Worm (Caenorhabditis elegans): ENCODE results near the gene T03F6.3.

T03F6.3 gene

DNA sequence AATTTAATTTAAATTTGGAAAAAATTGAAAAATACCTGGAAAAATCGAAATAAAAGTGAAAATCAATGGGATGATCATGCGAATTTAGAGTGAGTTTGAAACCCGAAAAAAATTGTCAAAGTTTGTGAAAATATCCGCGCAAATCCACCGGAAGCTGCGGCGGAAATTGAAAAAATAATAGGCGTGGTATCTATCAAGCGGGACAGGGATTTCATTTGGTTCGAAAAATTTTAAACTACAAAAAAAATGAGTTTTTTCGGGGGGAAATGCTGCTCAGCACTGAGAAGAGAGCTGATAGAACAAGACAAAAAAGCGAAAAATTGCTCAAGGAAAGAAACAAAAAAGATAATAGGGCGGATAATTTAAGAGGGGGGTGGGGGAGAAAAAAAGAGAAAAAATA, 18.2 kb upstream of the T03F6.3 start, which contains the start of gene T03F6.9:
T03F6.9 (minus strand) TSS at position 101 of the 400 bp plus-strand sequence.
- TF ChIP-seq snpc-4 (tag; optimal IDR thresholded peaks at IDR 0.05) (no peak), elt-2 (tag; optimal IDR thresholded peaks at IDR 0.05) (no peak), daf-12 (tag; optimal IDR thresholded peaks at IDR 0.05) (no peak), fkh-2 (tag; optimal IDR thresholded peaks at IDR 0.05) (no peak), nhr-76 (tag; optimal IDR thresholded peaks at IDR 0.05) (no peak), elt-1 (tag; optimal IDR thresholded peaks at IDR 0.05) (no peak), nhr-67 (tag; optimal IDR thresholded peaks at IDR 0.05) (no peak), lin-15B (tag; optimal IDR thresholded peaks at IDR 0.05) (no peak), lsy-12 (tag; optimal IDR thresholded peaks at IDR 0.05) (no peak), nhr-237 (tag; optimal IDR thresholded peaks at IDR 0.05) (no peak)

DNA sequence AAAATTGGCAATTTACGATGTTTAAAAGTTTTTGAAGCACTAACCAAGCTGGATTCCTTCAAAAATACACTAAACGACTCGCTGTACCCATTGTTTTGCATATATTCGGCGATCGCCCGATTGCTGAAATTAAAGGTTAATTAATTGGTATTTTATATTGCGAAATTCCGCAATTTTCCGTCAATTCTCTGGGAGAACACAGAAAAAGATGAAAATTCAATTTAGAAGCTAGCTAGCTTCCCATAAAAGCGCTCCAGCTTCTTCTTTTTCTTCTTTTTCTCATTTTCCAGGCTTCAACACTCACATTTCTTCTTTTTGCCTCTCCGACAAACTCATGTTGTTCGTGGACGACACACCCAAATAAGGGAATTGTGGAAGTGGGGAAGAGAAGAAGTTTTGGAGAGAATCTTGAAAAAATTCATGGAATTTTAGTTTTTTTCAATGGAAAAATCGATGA, 12.9 kb upstream of the T03F6.3 start, which contains the start of gene lis-1:
lis-1 (minus strand) TSS at position 407 of the 457 bp plus-strand sequence.
- TF ChIP-seq nfya-1 (tag; optimal IDR thresholded peaks at IDR 0.05; ENCODE audit: insufficient read depth) (peak; percentile 5), egl-27 (tag; optimal IDR thresholded peaks at IDR 0.05) (no peak)

DNA sequence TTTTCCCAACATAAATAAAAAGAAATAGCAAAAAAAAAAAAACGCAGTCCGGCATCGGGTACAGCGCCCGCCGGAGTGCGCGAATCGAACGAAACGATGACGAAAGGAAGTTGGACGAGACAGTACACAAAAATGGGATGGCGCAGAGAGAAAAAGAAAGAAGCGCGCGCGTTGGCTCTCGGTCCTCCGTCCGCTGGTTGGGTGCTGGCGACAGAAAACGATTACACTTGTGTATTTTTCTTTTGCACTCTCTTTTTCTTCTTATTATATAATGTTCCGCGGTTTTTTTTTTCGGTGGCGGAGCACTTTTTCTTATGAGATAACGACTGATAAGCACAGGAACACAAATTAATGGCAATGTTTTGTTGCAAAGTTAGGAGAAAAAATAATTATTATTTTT, 11.9 kb upstream of the T03F6.3 start:
- TF ChIP-seq nhr-12 (tag; optimal IDR thresholded peaks at IDR 0.05) (no peak), lin-39 (tag; optimal IDR thresholded peaks at IDR 0.05) (peak; percentile 91), jun-1 (tag; optimal IDR thresholded peaks at IDR 0.05) (peak; percentile 55), egl-5 (tag; optimal IDR thresholded peaks at IDR 0.05) (peak; percentile 9), nhr-11 (tag; optimal IDR thresholded peaks at IDR 0.05) (no peak), pqm-1 (tag; optimal IDR thresholded peaks at IDR 0.05) (peak; percentile 62), pha-4 (tag; optimal IDR thresholded peaks at IDR 0.05) (peak; percentile 55), skn-1 (tag; optimal IDR thresholded peaks at IDR 0.05) (peak; percentile 76), eor-1 (tag; optimal IDR thresholded peaks at IDR 0.05) (no peak), nfya-1 (tag; optimal IDR thresholded peaks at IDR 0.05; ENCODE audit: insufficient read depth) (peak; percentile 93), sea-2 (GFP tag; optimal IDR thresholded peaks at IDR 0.05) (no peak), elt-2 (tag; optimal IDR thresholded peaks at IDR 0.05) (peak; percentile 93), lin-15B (tag; optimal IDR thresholded peaks at IDR 0.05) (peak; percentile 27), hmg-11 (tag; optimal IDR thresholded peaks at IDR 0.05) (peak; percentile 97), nhr-43 (tag; optimal IDR thresholded peaks at IDR 0.05; ENCODE audit: poor library complexity, severe bottlenecking) (peak; percentile 7), snpc-4 (tag; optimal IDR thresholded peaks at IDR 0.05) (peak; percentile 56)

DNA sequence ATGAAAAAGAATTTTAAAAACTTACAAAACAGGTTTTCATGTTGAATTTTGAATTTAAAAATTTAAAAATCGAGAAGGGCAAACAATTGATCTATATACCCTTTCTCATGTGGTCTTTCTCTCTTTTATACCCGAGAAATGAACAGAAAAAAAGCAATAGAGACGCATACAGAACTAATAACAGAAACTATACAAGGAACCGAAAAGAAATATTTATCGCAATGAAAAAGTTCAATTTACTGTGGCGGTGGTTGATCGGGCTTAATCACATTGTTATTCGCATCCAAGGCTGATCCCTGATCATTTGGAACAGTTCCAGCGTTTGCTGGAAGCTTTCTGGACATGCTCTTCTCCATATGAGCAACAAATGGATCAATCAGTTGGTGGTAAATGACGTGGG, 11.0 kb upstream of the T03F6.3 start, which contains the start of gene T03F6.10:
T03F6.10 (minus strand) TSS at position 101 of the 400 bp plus-strand sequence.
- no peak for TF ChIP-seq lin-39 (tag; optimal IDR thresholded peaks at IDR 0.05)
- no peak for TF ChIP-seq unc-62 (GFP tag; optimal IDR thresholded peaks at IDR 0.05)
- TF ChIP-seq nhr-12 (tag; optimal IDR thresholded peaks at IDR 0.05) = no peak
- TF ChIP-seq ceh-9 (tag; optimal IDR thresholded peaks at IDR 0.05) = no peak
- no peak for TF ChIP-seq egl-5 (tag; optimal IDR thresholded peaks at IDR 0.05)
- no peak for TF ChIP-seq snpc-4 (tag; optimal IDR thresholded peaks at IDR 0.05)
- TF ChIP-seq pqm-1 (tag; optimal IDR thresholded peaks at IDR 0.05) = no peak
- no peak for TF ChIP-seq nhr-28 (tag; optimal IDR thresholded peaks at IDR 0.05)
- no peak for TF ChIP-seq hmg-11 (tag; optimal IDR thresholded peaks at IDR 0.05)
- no peak for TF ChIP-seq jun-1 (tag; optimal IDR thresholded peaks at IDR 0.05)
- no peak for TF ChIP-seq ztf-4 (tag; optimal IDR thresholded peaks at IDR 0.05)
- TF ChIP-seq nfya-1 (tag; optimal IDR thresholded peaks at IDR 0.05; ENCODE audit: insufficient read depth) = no peak
- TF ChIP-seq nhr-23 (tag; optimal IDR thresholded peaks at IDR 0.05) = no peak
- TF ChIP-seq ceh-16 (tag; optimal IDR thresholded peaks at IDR 0.05) = no peak
- no peak for TF ChIP-seq R02D3.7 (tag; optimal IDR thresholded peaks at IDR 0.05)
- no peak for TF ChIP-seq nhr-77 (tag; optimal IDR thresholded peaks at IDR 0.05)
- no peak for TF ChIP-seq elt-3 (tag; optimal IDR thresholded peaks at IDR 0.05)
- TF ChIP-seq ztf-11 (tag; optimal IDR thresholded peaks at IDR 0.05) = no peak

DNA sequence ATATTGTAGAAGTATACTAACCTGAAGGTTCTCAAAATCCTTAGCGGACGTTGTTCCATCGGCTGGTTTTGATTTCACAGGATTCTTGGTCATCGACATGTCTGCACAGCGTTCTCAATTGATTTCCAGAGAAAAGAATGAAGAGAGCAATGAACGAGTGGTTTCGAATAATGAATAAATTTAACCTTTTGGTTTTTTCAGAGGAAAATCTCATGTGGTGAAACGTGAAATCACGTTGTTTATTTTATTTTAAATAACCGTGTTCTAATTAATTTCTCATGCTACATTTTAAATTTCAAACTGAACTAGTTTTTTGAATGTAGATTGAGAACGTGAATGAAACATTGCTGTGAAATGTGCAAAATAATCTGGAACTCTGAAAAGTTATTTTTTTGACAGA, 9.0 kb upstream of the T03F6.3 start, which contains the start of gene T03F6.6:
T03F6.6 (minus strand) TSS at position 101 of the 400 bp plus-strand sequence.
- TF ChIP-seq egl-5 (tag; optimal IDR thresholded peaks at IDR 0.05) = no peak
- TF ChIP-seq pha-4 (tag; optimal IDR thresholded peaks at IDR 0.05) = no peak
- no peak for TF ChIP-seq nfya-1 (tag; optimal IDR thresholded peaks at IDR 0.05; ENCODE audit: insufficient read depth)
- TF ChIP-seq nhr-12 (tag; optimal IDR thresholded peaks at IDR 0.05) = no peak
- no peak for TF ChIP-seq zag-1 (tag; optimal IDR thresholded peaks at IDR 0.05)
- no peak for TF ChIP-seq nhr-67 (tag; optimal IDR thresholded peaks at IDR 0.05)
- no peak for TF ChIP-seq lin-39 (tag; optimal IDR thresholded peaks at IDR 0.05)
- no peak for TF ChIP-seq egl-27 (tag; optimal IDR thresholded peaks at IDR 0.05)
- no peak for TF ChIP-seq snpc-4 (tag; optimal IDR thresholded peaks at IDR 0.05)
